Worm (Caenorhabditis elegans): ENCODE data around the gene mcm-6.

- TF ChIP-seq nhr-2 (tag; optimal IDR thresholded peaks at IDR 0.05) (no peak), mab-5 (tag; optimal IDR thresholded peaks at IDR 0.05) (no peak), nhr-237 (tag; optimal IDR thresholded peaks at IDR 0.05) (no peak), lsy-2 (tag; optimal IDR thresholded peaks at IDR 0.05) (no peak), elt-1 (tag; optimal IDR thresholded peaks at IDR 0.05; ENCODE audit: borderline replicate concordance, insufficient read depth) (no peak), nhr-28 (tag; optimal IDR thresholded peaks at IDR 0.05) (no peak), ces-1 (GFP tag; optimal IDR thresholded peaks at IDR 0.05) (no peak), nhr-76 (tag; optimal IDR thresholded peaks at IDR 0.05) (no peak)
These were observed 11.6 kb upstream of the mcm-6 start, which contains the start of gene R10E11.6 for ce11 chrIII:9782483-9783081.
